Worm (Caenorhabditis elegans): Measurements from ENCODE around the gene scl-21.

DNA sequence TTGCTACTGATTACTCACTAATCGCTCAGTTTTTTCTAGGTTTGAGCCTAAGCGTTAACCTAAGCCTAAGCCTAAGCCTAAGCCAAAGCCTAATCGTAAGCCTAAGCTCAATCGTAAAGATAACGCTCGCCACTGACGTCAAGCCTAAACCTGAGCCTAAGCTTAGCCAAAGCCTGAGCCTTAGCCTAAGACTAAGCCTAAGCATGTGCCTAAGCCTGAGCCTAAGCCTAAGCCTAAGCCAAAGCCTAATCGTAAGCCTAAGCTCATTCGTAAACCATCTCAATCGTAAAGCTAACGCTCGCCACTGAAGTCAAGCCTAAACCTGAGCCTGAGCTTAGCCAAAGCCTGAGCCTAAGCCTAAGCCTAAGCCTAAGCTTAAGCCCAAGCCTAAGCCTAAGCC is 48.0 kb upstream of the scl-21 start:
- TF ChIP-seq flh-1 (GFP tag; optimal IDR thresholded peaks at IDR 0.05) (no peak), unc-62 (GFP tag; optimal IDR thresholded peaks at IDR 0.05) (no peak), nhr-28 (tag; optimal IDR thresholded peaks at IDR 0.05) (no peak), unc-120 (tag; optimal IDR thresholded peaks at IDR 0.05; ENCODE audit: poor library complexity, severe bottlenecking) (no peak)
